Fruit fly (Drosophila melanogaster) whole organism, embryonic: ENCODE measurements around the gene elgi.

Experiments
- Aef1 ChIP-seq: fragments of 200-800 bp; sonication (Bioruptor generic); IDR thresholded peaks from 3 replicates; pipeline ENCODE4 v1.3.6; 2022; ENCODE audit warnings: missing biosample characterization, missing genetic modification characterization
- CG10462 ChIP-seq: fragments of 200-800 bp; sonication (Bioruptor generic); optimal IDR thresholded peaks from 2 replicates; lab custom pipeline; 2016; ENCODE audit warnings: missing biosample characterization, missing genetic modification characterization
- CG12659 ChIP-seq: fragments of 200-800 bp; sonication (Bioruptor generic); optimal IDR thresholded peaks from 3 replicates; lab custom pipeline; 2017; ENCODE audit warnings: mild to moderate bottlenecking, missing biosample characterization, missing genetic modification reagents, missing genetic modification characterization
- CG13123 ChIP-seq: fragments of 200-800 bp; sonication (Bioruptor generic); optimal IDR thresholded peaks from 2 replicates; lab custom pipeline; 2016; ENCODE audit warnings: missing biosample characterization, missing genetic modification characterization
- CG13296 ChIP-seq: fragments of 200-800 bp; sonication (Bioruptor generic); optimal IDR thresholded peaks from 3 replicates; lab custom pipeline; 2018; ENCODE audit warnings: missing biosample characterization, mild to moderate bottlenecking, missing genetic modification characterization
- CG15269 ChIP-seq: fragments of 200-800 bp; sonication (Bioruptor generic); optimal IDR thresholded peaks from 2 replicates; lab custom pipeline; 2018; ENCODE audit warnings: missing biosample characterization, mild to moderate bottlenecking, missing genetic modification characterization, moderate library complexity
- CG1529 ChIP-seq: fragments of 200-800 bp; sonication (Bioruptor generic); optimal IDR thresholded peaks from 3 replicates; lab custom pipeline; 2018; ENCODE audit warnings: missing biosample characterization, missing genetic modification characterization
- CG1602 ChIP-seq: fragments of 200-800 bp; sonication (Bioruptor generic); optimal IDR thresholded peaks from 3 replicates; lab custom pipeline; 2016; ENCODE audit warnings: missing biosample characterization, missing genetic modification characterization
- CG17802 ChIP-seq: fragments of 200-800 bp; sonication (Bioruptor generic); optimal IDR thresholded peaks from 2 replicates; lab custom pipeline; 2018; ENCODE audit warnings: missing biosample characterization, mild to moderate bottlenecking, missing genetic modification characterization, moderate library complexity
- CG2678 ChIP-seq: fragments of 200-800 bp; sonication (Bioruptor generic); optimal IDR thresholded peaks from 3 replicates; lab custom pipeline; 2019; ENCODE audit warnings: missing biosample characterization, mild to moderate bottlenecking, missing genetic modification characterization, moderate library complexity
- CG30403 ChIP-seq: fragments of 200-800 bp; sonication (Bioruptor generic); optimal IDR thresholded peaks from 3 replicates; lab custom pipeline; 2016; ENCODE audit warnings: missing biosample characterization, missing genetic modification characterization
- CG31365 ChIP-seq: fragments of 200-800 bp; sonication (Bioruptor generic); optimal IDR thresholded peaks from 2 replicates; lab custom pipeline; 2018; ENCODE audit warnings: missing biosample characterization, mild to moderate bottlenecking, missing genetic modification characterization
- CG31388 ChIP-seq: fragments of 200-800 bp; sonication (Bioruptor generic); optimal IDR thresholded peaks from 2 replicates; lab custom pipeline; 2016; ENCODE audit warnings: missing biosample characterization, missing genetic modification characterization
- CG34376 ChIP-seq: fragments of 200-800 bp; sonication (Bioruptor generic); optimal IDR thresholded peaks from 2 replicates; lab custom pipeline; 2018; ENCODE audit warnings: missing biosample characterization, mild to moderate bottlenecking, missing genetic modification characterization
- CG5180 ChIP-seq: fragments of 200-800 bp; sonication (Bioruptor generic); optimal IDR thresholded peaks from 3 replicates; lab custom pipeline; 2017; ENCODE audit warnings: missing biosample characterization, missing genetic modification characterization, mild to moderate bottlenecking, moderate library complexity, missing genetic modification reagents
- CG5953 ChIP-seq: fragments of 200-800 bp; sonication (Bioruptor generic); IDR thresholded peaks from 2 replicates; pipeline ENCODE4 v1.3.6; 2022; ENCODE audit warnings: missing biosample characterization, missing genetic modification characterization
- CG7372 ChIP-seq: fragments of 200-800 bp; sonication (Bioruptor generic); IDR thresholded peaks from 2 replicates; pipeline ENCODE4 v1.3.6; 2022; ENCODE audit warnings: missing biosample characterization, missing genetic modification characterization
- CG7786 ChIP-seq: fragments of 200-800 bp; sonication (Bioruptor generic); optimal IDR thresholded peaks from 2 replicates; lab custom pipeline; 2016; ENCODE audit warnings: missing biosample characterization, missing genetic modification characterization
- CG8478 ChIP-seq: fragments of >200 bp; optimal IDR thresholded peaks from 2 replicates; lab custom pipeline; 2018
- CG9817 ChIP-seq: fragments of 200-800 bp; sonication (Bioruptor generic); optimal IDR thresholded peaks from 2 replicates; lab custom pipeline; 2018; ENCODE audit warnings: missing biosample characterization, mild to moderate bottlenecking, missing genetic modification characterization, moderate library complexity
- D19B ChIP-seq: fragments of 200-800 bp; sonication (Bioruptor generic); optimal IDR thresholded peaks from 2 replicates; lab custom pipeline; 2017; ENCODE audit warnings: missing biosample characterization, mild to moderate bottlenecking, missing genetic modification characterization
- Dek ChIP-seq: fragments of 200-800 bp; sonication (Bioruptor generic); optimal IDR thresholded peaks from 3 replicates; lab custom pipeline; 2019; ENCODE audit warnings: missing biosample characterization, mild to moderate bottlenecking, missing genetic modification characterization, moderate library complexity
- Doc2 ChIP-seq: fragments of 200-800 bp; sonication (Bioruptor generic); IDR thresholded peaks from 2 replicates; pipeline ENCODE4 v1.3.6; 2022; ENCODE audit warnings: missing biosample characterization, missing genetic modification characterization
- HLH3B ChIP-seq: fragments of 200-800 bp; sonication (Bioruptor generic); IDR thresholded peaks from 2 replicates; pipeline ENCODE4 v1.3.6; 2022; ENCODE audit warnings: missing biosample characterization, missing genetic modification characterization
- HLH4C ChIP-seq: fragments of 200-800 bp; sonication (Bioruptor generic); IDR thresholded peaks from 3 replicates; pipeline ENCODE4 v1.3.6; 2022; ENCODE audit warnings: missing biosample characterization, missing genetic modification characterization; ENCODE audit not compliant: partially characterized antibody
- HLHmδ ChIP-seq: fragments of 200-800 bp; sonication (Bioruptor generic); optimal IDR thresholded peaks from 2 replicates; lab custom pipeline; 2018; ENCODE audit warnings: missing biosample characterization, mild to moderate bottlenecking, missing genetic modification characterization, moderate library complexity
- Hr51 ChIP-seq, 2 experiments: fragments of 200-800 bp; sonication (Bioruptor generic); optimal IDR thresholded peaks; 2 replicates in 1 of 2; 3 replicates in 1 of 2; lab custom pipeline; 2016 to 2018; ENCODE audit warnings: missing biosample characterization in 2 of 2, missing genetic modification characterization in 2 of 2, mild to moderate bottlenecking in 1 of 2, moderate library complexity in 1 of 2
- Kr ChIP-seq: fragments of 200-800 bp; sonication (Bioruptor generic); optimal IDR thresholded peaks from 2 replicates; lab custom pipeline; 2017; ENCODE audit warnings: missing biosample characterization, mild to moderate bottlenecking, missing genetic modification characterization
- NC2β ChIP-seq: fragments of 200-800 bp; sonication (Bioruptor generic); optimal IDR thresholded peaks from 2 replicates; lab custom pipeline; 2016; ENCODE audit warnings: missing biosample characterization, missing genetic modification characterization
- Trl ChIP-seq, 3 experiments: fragments of >200 bp in 2 of 3; fragments of 200-800 bp in 1 of 3; sonication (Bioruptor generic) in 1 of 3; optimal IDR thresholded peaks; 2 replicates in 1 of 3; 3 replicates in 2 of 3; lab custom pipeline; 2016 to 2017; ENCODE audit warnings: missing biosample characterization in 1 of 3, missing genetic modification characterization in 1 of 3
- Usf ChIP-seq: fragments of 200-800 bp; sonication (Bioruptor generic); optimal IDR thresholded peaks from 2 replicates; lab custom pipeline; 2017; ENCODE audit warnings: missing genotype, missing biosample characterization, missing genetic modification characterization
- Xbp1 ChIP-seq: fragments of 200-800 bp; sonication (Bioruptor generic); optimal IDR thresholded peaks from 3 replicates; lab custom pipeline; 2016; ENCODE audit warnings: missing biosample characterization, mild to moderate bottlenecking, missing genetic modification characterization
- ap ChIP-seq: fragments of 200-800 bp; sonication (Bioruptor generic); IDR thresholded peaks from 2 replicates; pipeline ENCODE4 v1.3.6; 2022; ENCODE audit warnings: missing biosample characterization, missing genetic modification characterization
- bigmax ChIP-seq: fragments of 200-800 bp; sonication (Bioruptor generic); optimal IDR thresholded peaks from 2 replicates; lab custom pipeline; 2018; ENCODE audit warnings: missing biosample characterization, mild to moderate bottlenecking, missing genetic modification characterization
- btn ChIP-seq: fragments of 200-800 bp; sonication (Bioruptor generic); optimal IDR thresholded peaks from 2 replicates; lab custom pipeline; 2016; ENCODE audit warnings: missing biosample characterization, missing genetic modification characterization
- cg ChIP-seq: fragments of 200-800 bp; sonication (Bioruptor generic); optimal IDR thresholded peaks from 3 replicates; lab custom pipeline; 2019; ENCODE audit warnings: missing biosample characterization, mild to moderate bottlenecking, missing genetic modification characterization, moderate library complexity
- corto ChIP-seq: fragments of 200-800 bp; sonication (Bioruptor generic); optimal IDR thresholded peaks from 2 replicates; lab custom pipeline; 2016; ENCODE audit warnings: missing biosample characterization, mild to moderate bottlenecking, missing genetic modification characterization, moderate library complexity
- crc ChIP-seq: fragments of 200-800 bp; sonication (Bioruptor generic); optimal IDR thresholded peaks from 2 replicates; lab custom pipeline; 2016; ENCODE audit warnings: missing biosample characterization, missing genetic modification characterization
- da ChIP-seq: fragments of 200-800 bp; sonication (Bioruptor generic); optimal IDR thresholded peaks from 2 replicates; lab custom pipeline; 2016; ENCODE audit warnings: missing biosample characterization, missing genetic modification characterization
- dmrt11E ChIP-seq: fragments of 200-800 bp; sonication (Bioruptor generic); optimal IDR thresholded peaks from 3 replicates; lab custom pipeline; 2018; ENCODE audit warnings: missing biosample characterization, mild to moderate bottlenecking, missing genetic modification characterization, moderate library complexity
- ftz-f1 ChIP-seq: fragments of 200-800 bp; sonication (Bioruptor generic); optimal IDR thresholded peaks from 2 replicates; lab custom pipeline; 2016; ENCODE audit warnings: missing biosample characterization, missing genetic modification characterization
- fu2 ChIP-seq: fragments of 200-800 bp; sonication (Bioruptor generic); optimal IDR thresholded peaks from 2 replicates; lab custom pipeline; 2016; ENCODE audit warnings: missing biosample characterization, missing genetic modification characterization
- klu ChIP-seq: fragments of 200-800 bp; sonication (Bioruptor generic); IDR thresholded peaks from 2 replicates; pipeline ENCODE4 v1.3.6; 2022; ENCODE audit warnings: missing biosample characterization, missing genetic modification characterization
- lilli ChIP-seq: fragments of 200-800 bp; sonication (Bioruptor generic); optimal IDR thresholded peaks from 3 replicates; lab custom pipeline; 2016; ENCODE audit warnings: missing biosample characterization, missing genetic modification characterization
- pan ChIP-seq, 4 experiments: fragments of >200 bp in 3 of 4; fragments of 200-800 bp in 1 of 4; sonication (Bioruptor generic) in 1 of 4; optimal IDR thresholded peaks in 3 of 4; IDR thresholded peaks in 1 of 4; 2 replicates each; pipeline versions ENCODE4 v1.3.6 to Lab custom; 2017 to 2022; ENCODE audit warnings: missing biosample characterization in 2 of 4, missing genetic modification characterization in 2 of 4, mixed read lengths in 1 of 4
- row ChIP-seq: fragments of 200-800 bp; sonication (Bioruptor generic); IDR thresholded peaks from 3 replicates; pipeline ENCODE4 v1.3.6; 2022; ENCODE audit warnings: missing biosample characterization, missing genetic modification characterization
- sd ChIP-seq: fragments of 200-800 bp; sonication (Bioruptor generic); optimal IDR thresholded peaks from 3 replicates; lab custom pipeline; 2018; ENCODE audit warnings: missing biosample characterization, mild to moderate bottlenecking, missing genetic modification characterization, moderate library complexity
- sisA ChIP-seq: fragments of 200-800 bp; sonication (Bioruptor generic); IDR thresholded peaks from 2 replicates; pipeline ENCODE4 v1.3.6; 2022; ENCODE audit warnings: missing biosample characterization, missing genetic modification characterization
- vvl ChIP-seq: fragments of 200-800 bp; sonication (Bioruptor generic); IDR thresholded peaks from 2 replicates; pipeline ENCODE4 v1.3.6; 2022; ENCODE audit warnings: missing biosample characterization, missing genetic modification characterization
- yki ChIP-seq: fragments of >200 bp; optimal IDR thresholded peaks from 3 replicates; lab custom pipeline; 2018

The elgi gene

DNA sequence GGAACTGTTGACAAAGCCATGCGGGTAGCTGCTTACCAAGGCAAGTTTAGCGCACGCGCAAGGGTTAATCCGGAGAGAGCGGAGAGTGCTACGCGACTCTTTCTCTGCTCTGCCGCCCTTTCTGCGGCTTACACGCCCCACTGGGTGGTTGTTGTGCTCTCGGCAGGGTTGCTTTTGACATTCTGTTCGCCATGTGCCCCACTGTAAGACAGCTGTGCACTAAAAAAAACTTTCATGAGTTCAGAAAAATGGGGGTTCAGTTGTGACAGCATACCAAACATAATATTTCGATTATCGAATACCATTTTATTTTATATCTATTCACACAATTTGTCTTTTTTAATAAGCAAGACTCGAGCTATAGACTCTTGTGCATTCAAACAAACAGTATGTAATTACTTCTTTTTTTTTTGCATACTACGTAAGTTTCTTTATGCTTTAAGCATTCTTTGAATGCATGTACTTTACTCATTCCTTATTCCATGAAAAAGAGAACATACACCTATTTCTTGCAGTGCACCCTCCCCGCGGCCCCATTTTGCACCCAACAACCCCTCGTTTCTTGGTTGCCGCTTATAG lies 35.2 kb upstream of the elgi start (continued):
- peak; percentile 22 for TF ChIP-seq D19B (GFP tag; lab: Kevin White, UChicago)
- no peak for TF ChIP-seq CG7372 (GFP tag; lab: Robert Waterston, UW)
- no peak for TF ChIP-seq CG1602 (GFP tag; lab: Kevin White, UChicago)
- TF ChIP-seq bigmax (GFP tag; lab: Kevin White, UChicago), result no peak
- TF ChIP-seq HLH4C (GFP tag; lab: Robert Waterston, UW), result no peak
- no peak for TF ChIP-seq CG13123
- no peak for TF ChIP-seq Doc2 (GFP tag; lab: Robert Waterston, UW)
- TF ChIP-seq CG5953 (GFP tag; lab: Robert Waterston, UW), result no peak
- TF ChIP-seq ap (GFP tag; lab: Robert Waterston, UW), result no peak
- no peak for TF ChIP-seq Kr (GFP tag; lab: Kevin White, UChicago)
- TF ChIP-seq da (GFP tag; lab: Kevin White, UChicago), result no peak
- TF ChIP-seq CG9817 (tag; lab: Kevin White, UChicago), result peak; percentile 20
- no peak for TF ChIP-seq crc (GFP tag; lab: Kevin White, UChicago)
- peak; percentile 8 for TF ChIP-seq CG7786 (GFP tag; lab: Kevin White, UChicago)
- TF ChIP-seq yki (lab: Kevin White, UChicago), result no peak
- peak; percentile 81 for TF ChIP-seq CG2678 (tag; lab: Kevin White, UChicago)
- no peak for TF ChIP-seq dmrt11E (tag; lab: Kevin White, UChicago)
- no peak for TF ChIP-seq CG8478 (lab: Kevin White, UChicago)
- no peak for TF ChIP-seq CG31365
- no peak for TF ChIP-seq NC2β (GFP tag; lab: Kevin White, UChicago)
- peak; percentile 63 for TF ChIP-seq CG13296 (GFP tag; lab: Kevin White, UChicago)
- peak; percentile 42 for TF ChIP-seq Dek (tag; lab: Kevin White, UChicago)
- TF ChIP-seq Aef1 (GFP tag; lab: Robert Waterston, UW), result peak; percentile 27; the same call in 1 of the 3 replicates
- no peak for TF ChIP-seq CG1529 (GFP tag; lab: Kevin White, UChicago)
- peak; percentile 25 for TF ChIP-seq Xbp1
- no peak for TF ChIP-seq corto
- TF ChIP-seq pan (optimal IDR thresholded peaks at IDR 0.05; lab: Kevin White, UChicago), result no peak
- TF ChIP-seq pan (GFP tag; optimal IDR thresholded peaks at IDR 0.05 in 1 of 2, IDR thresholded peaks at IDR 0.05 in 1 of 2), result peak in 1 of 2 experiments; percentile 21
- 0 out of 2 replicates have a peak, but pooled peaks have one; percentile 29 for TF ChIP-seq sisA (GFP tag; lab: Robert Waterston, UW)
- peak; percentile 34 for TF ChIP-seq CG30403 (GFP tag; lab: Kevin White, UChicago)
- TF ChIP-seq CG10462 (GFP tag; lab: Kevin White, UChicago), result no peak
- TF ChIP-seq lilli (GFP tag; lab: Kevin White, UChicago), result peak; percentile 2
- TF ChIP-seq CG17802, result no peak
- TF ChIP-seq CG31388 (GFP tag; lab: Kevin White, UChicago), result no peak
- peak; percentile 77 for TF ChIP-seq row
- TF ChIP-seq CG15269 (tag; lab: Kevin White, UChicago), result peak; percentile 66
- peak; percentile 52 for TF ChIP-seq CG5180
- TF ChIP-seq CG12659, result peak; percentile 63
- no peak for TF ChIP-seq cg
- no peak for TF ChIP-seq HLHmδ
- 0 out of 2 replicates have a peak, but pooled peaks have one; percentile 23 for TF ChIP-seq HLH3B (GFP tag; lab: Robert Waterston, UW)
- TF ChIP-seq Usf, result no peak
- TF ChIP-seq klu (GFP tag; lab: Robert Waterston, UW), result no peak
- TF ChIP-seq Hr51 (GFP tag; optimal IDR thresholded peaks at IDR 0.05; lab: Kevin White, UChicago), result peak in 1 of 2 experiments; percentile 68
- TF ChIP-seq vvl (GFP tag; lab: Robert Waterston, UW), result no peak
- TF ChIP-seq ftz-f1, result no peak
- TF ChIP-seq fu2 (GFP tag; lab: Kevin White, UChicago), result no peak
- TF ChIP-seq sd (tag; lab: Kevin White, UChicago), result no peak
- peak; percentile 54 to 61 for TF ChIP-seq Trl (optimal IDR thresholded peaks at IDR 0.05; lab: Kevin White, UChicago)
- no peak for TF ChIP-seq Trl (GFP tag; optimal IDR thresholded peaks at IDR 0.05; lab: Kevin White, UChicago)
- peak; percentile 70 for TF ChIP-seq CG34376 (GFP tag; lab: Kevin White, UChicago)
- TF ChIP-seq btn (GFP tag; lab: Kevin White, UChicago), result no peak
